Fruit fly (Drosophila melanogaster) whole organism, prepupa: ENCODE measurements around the gene Ts.

Experiments used
- CG7368 ChIP-seq: fragments of 200-800 bp; sonication (Bioruptor generic); optimal IDR thresholded peaks from 3 replicates; lab custom pipeline; 2016; ENCODE audit warnings: missing biosample characterization, missing genetic modification characterization
- Smox ChIP-seq: fragments of 200-800 bp; sonication (Bioruptor generic); optimal IDR thresholded peaks from 3 replicates; lab custom pipeline; 2016; ENCODE audit warnings: missing biosample characterization, missing genetic modification characterization
- eg ChIP-seq: fragments of 200-800 bp; sonication (Bioruptor generic); IDR thresholded peaks from 3 replicates; pipeline ENCODE4 v1.3.6; 2022; ENCODE audit warnings: missing biosample characterization, missing genetic modification characterization
- spab ChIP-seq: fragments of 200-800 bp; sonication (Bioruptor generic); optimal IDR thresholded peaks from 2 replicates; lab custom pipeline; 2017; ENCODE audit warnings: missing biosample characterization, mild to moderate bottlenecking, missing genetic modification characterization, missing genetic modification reagents

dm6 chr2L:2972439-2972936 is 3.0 kb upstream of the Ts start, which contains the start of the genes Rrp1 and gammaTub23C:
- peak; percentile 85 for TF ChIP-seq Smox (GFP tag; lab: Kevin White, UChicago)
- TF ChIP-seq eg, result peak; percentile 85
- peak; percentile 84 for TF ChIP-seq spab (GFP tag; lab: Kevin White, UChicago)
- TF ChIP-seq CG7368 (GFP tag; lab: Kevin White, UChicago), result no peak
